Worm (Caenorhabditis elegans): ENCODE results near the gene sel-5.

The sel-5 gene

DNA sequence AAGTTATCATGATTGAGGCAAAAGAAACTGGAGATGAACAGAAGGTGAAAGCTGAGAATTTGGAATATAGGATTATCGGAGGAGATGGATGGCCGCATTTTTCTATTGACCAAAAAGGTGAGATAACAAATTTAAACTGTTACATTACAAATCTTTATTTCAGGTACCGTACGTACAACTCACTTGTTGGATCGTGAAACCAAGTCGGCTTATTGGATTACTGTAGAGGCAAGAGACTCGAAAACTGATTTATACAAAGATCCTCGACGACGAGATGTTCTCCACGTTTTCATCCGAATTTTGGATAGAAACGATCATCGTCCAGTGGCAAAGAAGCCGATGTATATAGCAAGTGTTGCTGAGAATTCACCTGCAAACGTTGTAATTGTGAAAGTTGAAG is 52.2 kb downstream of the sel-5 start:
- no peak for TF ChIP-seq sem-4 (tag; optimal IDR thresholded peaks at IDR 0.05)
- no peak for TF ChIP-seq nhr-12 (tag; optimal IDR thresholded peaks at IDR 0.05)
- TF ChIP-seq nhr-21 (tag; optimal IDR thresholded peaks at IDR 0.05): no peak
- no peak for TF ChIP-seq nhr-23 (tag; optimal IDR thresholded peaks at IDR 0.05)
- no peak for TF ChIP-seq gmeb-1 (tag; optimal IDR thresholded peaks at IDR 0.05)
- no peak for TF ChIP-seq ceh-82 (tag; optimal IDR thresholded peaks at IDR 0.05)
- no peak for TF ChIP-seq elt-1 (tag; optimal IDR thresholded peaks at IDR 0.05)
- TF ChIP-seq peb-1 (tag; optimal IDR thresholded peaks at IDR 0.05): no peak
- no peak for TF ChIP-seq lin-13 (GFP tag; optimal IDR thresholded peaks at IDR 0.05)
- TF ChIP-seq crh-2 (tag; optimal IDR thresholded peaks at IDR 0.05): no peak
- no peak for TF ChIP-seq C34F6.9 (tag; optimal IDR thresholded peaks at IDR 0.05)
- TF ChIP-seq lin-11 (tag; optimal IDR thresholded peaks at IDR 0.05): no peak
- TF ChIP-seq ztf-4 (tag; optimal IDR thresholded peaks at IDR 0.05): no peak
- TF ChIP-seq nhr-77 (tag; optimal IDR thresholded peaks at IDR 0.05): no peak
- no peak for TF ChIP-seq zag-1 (tag; optimal IDR thresholded peaks at IDR 0.05)
- TF ChIP-seq nhr-10 (tag; optimal IDR thresholded peaks at IDR 0.05): no peak
- no peak for TF ChIP-seq sma-3 (GFP tag; optimal IDR thresholded peaks at IDR 0.05)
- TF ChIP-seq ZK546.5 (tag; optimal IDR thresholded peaks at IDR 0.05): no peak

- TF ChIP-seq R02D3.7 (tag; optimal IDR thresholded peaks at IDR 0.05) (no peak), alr-1 (tag; optimal IDR thresholded peaks at IDR 0.05) (no peak), nhr-6 (tag; optimal IDR thresholded peaks at IDR 0.05) (no peak), nhr-129 (tag; optimal IDR thresholded peaks at IDR 0.05) (no peak), nhr-11 (tag; optimal IDR thresholded peaks at IDR 0.05) (no peak), ceh-16 (tag; optimal IDR thresholded peaks at IDR 0.05) (no peak)
Observed at ce11 chrIII:4524071-4524470, 54.2 kb downstream of the sel-5 start.

ce11 chrIII:4523411-4523810 is 54.8 kb downstream of the sel-5 start:
- TF ChIP-seq nhr-6 (tag; optimal IDR thresholded peaks at IDR 0.05) (no peak), nhr-77 (tag; optimal IDR thresholded peaks at IDR 0.05) (no peak), mab-5 (tag; optimal IDR thresholded peaks at IDR 0.05) (peak; percentile 0), nhr-129 (tag; optimal IDR thresholded peaks at IDR 0.05) (no peak), gmeb-1 (tag; optimal IDR thresholded peaks at IDR 0.05) (no peak)
